Worm (Caenorhabditis elegans) whole organism, late embryonic: Measurements from ENCODE around the gene T04A6.3.

Source experiments
- K02D7.2 ChIP-seq: sonication (generic microtip); optimal IDR thresholded peaks from 2 replicates; lab custom pipeline; 2017; ENCODE audit warnings: mild to moderate bottlenecking, missing genetic modification characterization, missing compliant biosample characterization
- ama-1 ChIP-seq: fragments of 150-350 bp; optimal IDR thresholded peaks from 2 replicates; lab custom pipeline; 2014
- rnt-1 ChIP-seq: sonication (generic microtip); optimal IDR thresholded peaks from 2 replicates; lab custom pipeline; 2016; ENCODE audit warnings: missing genetic modification characterization, missing compliant biosample characterization
- unc-55 ChIP-seq: sonication (generic microtip); optimal IDR thresholded peaks from 2 replicates; lab custom pipeline; 2017; ENCODE audit warnings: missing biosample characterization, missing genetic modification reagents, missing genetic modification characterization

DNA sequence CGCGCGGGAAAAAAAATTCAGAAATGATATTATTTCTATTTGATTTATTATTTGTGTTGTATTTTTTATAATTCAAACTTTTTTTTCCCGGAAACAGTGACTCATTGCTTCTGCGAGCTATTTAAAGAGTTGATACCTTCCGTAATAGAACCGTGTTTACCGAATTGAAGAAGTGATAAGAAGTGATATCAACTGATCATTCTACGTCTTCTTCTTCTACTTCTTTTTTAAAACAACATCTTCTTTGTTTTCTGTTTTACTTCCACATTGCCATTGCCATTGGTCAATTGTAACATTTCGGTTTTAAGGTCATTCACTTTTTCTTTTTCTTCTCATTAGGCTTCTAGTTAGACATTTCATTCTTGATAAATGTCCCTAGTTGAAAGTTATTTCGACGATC, 42.0 kb downstream of the T04A6.3 start, which contains the start of gene ttr-32:
- TF ChIP-seq rnt-1 (tag; lab: Kevin White, UChicago), result no peak
- no peak for TF ChIP-seq K02D7.2 (tag; lab: Kevin White, UChicago)
- no peak for TF ChIP-seq unc-55
- TF ChIP-seq ama-1 (lab: Kevin White, UChicago), result no peak
